Worm (Caenorhabditis elegans) whole organism, L4 larva: ENCODE results near the gene math-49.
"Not testable (repeated sequence)": the region's sequence is repeated elsewhere in the genome, so short reads cannot be mapped to it uniquely, and the experiment has no call there.

ENCODE experiments used
- F37D6.2 ChIP-seq: sonication (generic microtip); optimal IDR thresholded peaks from 2 replicates; lab custom pipeline; 2016; ENCODE audit warnings: mild to moderate bottlenecking, missing genetic modification characterization, missing compliant biosample characterization
- ceh-82 ChIP-seq: sonication (generic microtip); optimal IDR thresholded peaks from 2 replicates; lab custom pipeline; 2017; ENCODE audit warnings: missing biosample characterization, missing genetic modification characterization
- ces-1 ChIP-seq: fragments of 150-350 bp; sonication (generic microtip); optimal IDR thresholded peaks from 4 replicates; lab custom pipeline; 2014; ENCODE audit warnings: missing biosample characterization, missing genetic modification reagents, missing genetic modification characterization
- daf-19 ChIP-seq: fragments of 200-800 bp; sonication (Bioruptor generic); conservative IDR thresholded peaks from 2 replicates; pipeline ENCODE4 v1.3.6; 2022; ENCODE audit warnings: missing genetic modification characterization, missing compliant biosample characterization
- duxl-1 ChIP-seq: sonication (generic microtip); optimal IDR thresholded peaks from 2 replicates; lab custom pipeline; 2016; ENCODE audit warnings: mild to moderate bottlenecking, missing genetic modification characterization, moderate library complexity, missing compliant biosample characterization; ENCODE audit not compliant: poor library complexity
- egl-27 ChIP-seq: sonication (generic microtip); optimal IDR thresholded peaks from 3 replicates; lab custom pipeline; 2017; ENCODE audit warnings: missing biosample characterization, missing genetic modification reagents, missing genetic modification characterization
- lin-15B ChIP-seq: fragments of 150-350 bp; sonication (generic microtip); optimal IDR thresholded peaks from 3 replicates; lab custom pipeline; 2014; ENCODE audit warnings: missing biosample characterization, missing genetic modification characterization
- mdl-1 ChIP-seq, 2 experiments: fragments of 150-350 bp in 1 of 2; sonication (generic microtip) in 1 of 2; optimal IDR thresholded peaks; 2 replicates each; lab custom pipeline; 2014 to 2017; ENCODE audit warnings: missing biosample characterization in 2 of 2, missing genetic modification characterization in 2 of 2
- nhr-237 ChIP-seq: sonication (generic microtip); optimal IDR thresholded peaks from 2 replicates; lab custom pipeline; 2017; ENCODE audit warnings: missing biosample characterization, missing genetic modification characterization
- nhr-28 ChIP-seq: fragments of 150-350 bp; optimal IDR thresholded peaks from 2 replicates; lab custom pipeline; 2014; ENCODE audit warnings: missing biosample characterization, missing genetic modification characterization
- nhr-41 ChIP-seq: fragments of 200-800 bp; sonication (Bioruptor generic); IDR thresholded peaks from 2 replicates; pipeline ENCODE4 v1.3.6; 2022; ENCODE audit warnings: missing genetic modification reagents, missing genetic modification characterization, missing compliant biosample characterization
- spr-1 ChIP-seq: sonication (generic microtip); optimal IDR thresholded peaks from 2 replicates; lab custom pipeline; 2016; ENCODE audit warnings: mild to moderate bottlenecking, missing genetic modification characterization, missing compliant biosample characterization
- zag-1 ChIP-seq: fragments of 150-350 bp; optimal IDR thresholded peaks from 2 replicates; lab custom pipeline; 2014; ENCODE audit warnings: missing biosample characterization, missing genetic modification characterization

- not testable (repeated sequence) for TF ChIP-seq nhr-28 (tag; lab: Kevin White, UChicago); ces-1 (GFP tag; lab: Kevin White, UChicago); duxl-1 (tag; lab: Kevin White, UChicago); lin-15B (tag; lab: Kevin White, UChicago); F37D6.2 (tag; lab: Kevin White, UChicago); ceh-82; egl-27 (tag; lab: Kevin White, UChicago); nhr-41 (GFP tag; lab: Robert Waterston, UW); daf-19 (GFP tag; lab: Robert Waterston, UW); spr-1 (tag; lab: Kevin White, UChicago); mdl-1 (tag; optimal IDR thresholded peaks at IDR 0.05; lab: Kevin White, UChicago); zag-1 (tag; lab: Kevin White, UChicago); nhr-237 (tag; lab: Kevin White, UChicago)
Measured at ce11 chrII:2000720-2001119, 45.3 kb upstream of the math-49 start, which contains the start of gene ceh-84.
